Worm (Caenorhabditis elegans): ENCODE results near the gene cal-3.

- no peak for TF ChIP-seq dao-5 (tag; optimal IDR thresholded peaks at IDR 0.05)
- no peak for TF ChIP-seq him-1 (tag; optimal IDR thresholded peaks at IDR 0.05)
- no peak for TF ChIP-seq W03F9.2 (tag; optimal IDR thresholded peaks at IDR 0.05)
Measured at ce11 chrIV:3855543-3855942, 20.6 kb upstream of the cal-3 start, which contains the start of gene zag-1.
